Worm (Caenorhabditis elegans) whole organism, L4/young adult: ENCODE data around the gene T16H12.9.

ENCODE experiments used
- W03F9.2 ChIP-seq: fragments of 150-350 bp; optimal IDR thresholded peaks from 2 replicates; lab custom pipeline; 2014; ENCODE audit warnings: missing biosample characterization, missing genetic modification characterization
- dao-5 ChIP-seq: sonication (generic microtip); optimal IDR thresholded peaks from 2 replicates; lab custom pipeline; 2016; ENCODE audit warnings: missing genotype, missing genetic modification characterization, moderate library complexity, missing compliant biosample characterization
- him-1 ChIP-seq: sonication (generic microtip); optimal IDR thresholded peaks from 2 replicates; lab custom pipeline; 2016; ENCODE audit warnings: missing genotype, missing genetic modification reagents, missing genetic modification characterization, missing compliant biosample characterization

- TF ChIP-seq dao-5 (tag; lab: Kevin White, UChicago) (no peak), him-1 (tag; lab: Kevin White, UChicago) (peak; percentile 3), W03F9.2 (tag; lab: Kevin White, UChicago) (no peak)
These were observed 41.6 kb downstream of the T16H12.9 start for ce11 chrIII:10150710-10151109.
